Worm (Caenorhabditis elegans): ENCODE measurements around the gene cest-17.

The cest-17 gene

ce11 chrV:8201229-8201858 lies 1.8 kb upstream of the cest-17 start, which contains the start of gene cri-2:
cri-2 (plus strand) TSS chrV:8201808.
- TF ChIP-seq unc-62 (GFP tag; optimal IDR thresholded peaks at IDR 0.05) (peak; percentile 68), ces-1 (GFP tag; optimal IDR thresholded peaks at IDR 0.05) (no peak), lin-32 (GFP tag; optimal IDR thresholded peaks at IDR 0.05) (no peak), nhr-76 (tag; optimal IDR thresholded peaks at IDR 0.05) (no peak)

ce11 chrV:8206931-8207330 lies 3.8 kb downstream of the cest-17 start, which contains the start of gene timp-1:
timp-1 (plus strand) TSS chrV:8207235.
- no peak for TF ChIP-seq sem-2 (GFP tag; optimal IDR thresholded peaks at IDR 0.05)
- TF ChIP-seq hlh-1 (tag; optimal IDR thresholded peaks at IDR 0.05), result no peak
- no peak for TF ChIP-seq unc-120 (tag; optimal IDR thresholded peaks at IDR 0.05; ENCODE audit: poor library complexity, severe bottlenecking)
- peak; percentile 67 for TF ChIP-seq zip-8 (tag; optimal IDR thresholded peaks at IDR 0.05)

ce11 chrV:8210527-8210926 lies 7.4 kb downstream of the cest-17 start:
- TF ChIP-seq lin-13 (tag; optimal IDR thresholded peaks at IDR 0.05) (no peak), blmp-1 (tag; optimal IDR thresholded peaks at IDR 0.05) (no peak), cnd-1 (tag; optimal IDR thresholded peaks at IDR 0.05) (no peak), nhr-28 (tag; optimal IDR thresholded peaks at IDR 0.05) (no peak), mep-1 (tag; optimal IDR thresholded peaks at IDR 0.05) (no peak), unc-62 (GFP tag; optimal IDR thresholded peaks at IDR 0.05) (no peak), ces-1 (GFP tag; optimal IDR thresholded peaks at IDR 0.05) (no peak), pha-4 (tag; optimal IDR thresholded peaks at IDR 0.05) (no peak), M03D4.4 (tag; optimal IDR thresholded peaks at IDR 0.05) (no peak), ceh-39 (tag; optimal IDR thresholded peaks at IDR 0.05) (no peak), flh-1 (GFP tag; optimal IDR thresholded peaks at IDR 0.05) (no peak), nhr-12 (tag; optimal IDR thresholded peaks at IDR 0.05) (no peak), unc-120 (tag; optimal IDR thresholded peaks at IDR 0.05; ENCODE audit: poor library complexity, severe bottlenecking) (no peak), bed-3 (GFP tag; optimal IDR thresholded peaks at IDR 0.05) (no peak), sem-2 (GFP tag; optimal IDR thresholded peaks at IDR 0.05) (no peak), ztf-11 (tag; optimal IDR thresholded peaks at IDR 0.05) (no peak)

ce11 chrV:8211993-8212392 lies 8.9 kb downstream of the cest-17 start:
- no peak for TF ChIP-seq mab-5 (tag; optimal IDR thresholded peaks at IDR 0.05)
- TF ChIP-seq mep-1 (tag; optimal IDR thresholded peaks at IDR 0.05), result no peak
- no peak for TF ChIP-seq nhr-12 (tag; optimal IDR thresholded peaks at IDR 0.05)
- TF ChIP-seq flh-1 (GFP tag; optimal IDR thresholded peaks at IDR 0.05), result no peak
- TF ChIP-seq unc-120 (tag; optimal IDR thresholded peaks at IDR 0.05; ENCODE audit: poor library complexity, severe bottlenecking), result no peak
- TF ChIP-seq ceh-43 (GFP tag; optimal IDR thresholded peaks at IDR 0.05), result no peak
- no peak for TF ChIP-seq sptf-1 (tag; optimal IDR thresholded peaks at IDR 0.05)
- no peak for TF ChIP-seq elt-3 (tag; optimal IDR thresholded peaks at IDR 0.05)
- TF ChIP-seq M03D4.4 (tag; optimal IDR thresholded peaks at IDR 0.05), result no peak
- TF ChIP-seq bed-3 (GFP tag; optimal IDR thresholded peaks at IDR 0.05), result no peak
- TF ChIP-seq pha-4 (tag; optimal IDR thresholded peaks at IDR 0.05), result no peak
- no peak for TF ChIP-seq unc-39 (tag; optimal IDR thresholded peaks at IDR 0.05)
- no peak for TF ChIP-seq tbx-8 (GFP tag; optimal IDR thresholded peaks at IDR 0.05)
- no peak for TF ChIP-seq mls-2 (tag; optimal IDR thresholded peaks at IDR 0.05)
- no peak for TF ChIP-seq blmp-1 (tag; optimal IDR thresholded peaks at IDR 0.05)
- TF ChIP-seq lin-32 (GFP tag; optimal IDR thresholded peaks at IDR 0.05), result no peak
- TF ChIP-seq lin-13 (tag; optimal IDR thresholded peaks at IDR 0.05), result no peak
- TF ChIP-seq drap-1 (GFP tag; optimal IDR thresholded peaks at IDR 0.05), result no peak
- TF ChIP-seq ceh-83 (GFP tag; optimal IDR thresholded peaks at IDR 0.05), result no peak

ce11 chrV:8212816-8213215 lies 9.7 kb downstream of the cest-17 start:
- no peak for TF ChIP-seq mab-5 (tag; optimal IDR thresholded peaks at IDR 0.05)
- TF ChIP-seq drap-1 (GFP tag; optimal IDR thresholded peaks at IDR 0.05), result no peak
- TF ChIP-seq lin-32 (GFP tag; optimal IDR thresholded peaks at IDR 0.05), result no peak
- TF ChIP-seq nhr-2 (tag; optimal IDR thresholded peaks at IDR 0.05), result no peak
- no peak for TF ChIP-seq mls-2 (tag; optimal IDR thresholded peaks at IDR 0.05)
- no peak for TF ChIP-seq nhr-28 (tag; optimal IDR thresholded peaks at IDR 0.05)
- no peak for TF ChIP-seq nhr-12 (tag; optimal IDR thresholded peaks at IDR 0.05)
- no peak for TF ChIP-seq sptf-1 (tag; optimal IDR thresholded peaks at IDR 0.05)
- no peak for TF ChIP-seq elt-3 (tag; optimal IDR thresholded peaks at IDR 0.05)
- no peak for TF ChIP-seq unc-39 (tag; optimal IDR thresholded peaks at IDR 0.05)
- TF ChIP-seq cnd-1 (tag; optimal IDR thresholded peaks at IDR 0.05), result no peak
- no peak for TF ChIP-seq unc-62 (GFP tag; optimal IDR thresholded peaks at IDR 0.05)
- TF ChIP-seq ceh-39 (tag; optimal IDR thresholded peaks at IDR 0.05), result no peak
